Worm (Caenorhabditis elegans) whole organism, midembryonic: Measurements from ENCODE around the gene C11H1.7.

ENCODE experiments used
- T22C8.4 ChIP-seq: fragments of 200-800 bp; sonication (Bioruptor generic); IDR thresholded peaks from 2 replicates; pipeline ENCODE4 v1.3.6; 2022; ENCODE audit warnings: missing genetic modification characterization, missing compliant biosample characterization
- cog-1 ChIP-seq: sonication (generic microtip); optimal IDR thresholded peaks from 2 replicates; lab custom pipeline; 2016; ENCODE audit warnings: missing genetic modification characterization, missing compliant biosample characterization
- flt-1 ChIP-seq: fragments of 200-800 bp; sonication (Bioruptor generic); IDR thresholded peaks from 2 replicates; pipeline ENCODE4 v1.3.6; 2022; ENCODE audit warnings: missing genetic modification characterization, missing compliant biosample characterization
- klf-2 ChIP-seq: fragments of 200-800 bp; sonication (Bioruptor generic); conservative IDR thresholded peaks from 2 replicates; pipeline ENCODE4 v1.3.6; 2022; ENCODE audit warnings: missing genetic modification reagents, missing genetic modification characterization, missing compliant biosample characterization
- med-1 ChIP-seq: sonication (generic microtip); optimal IDR thresholded peaks from 2 replicates; lab custom pipeline; 2017; ENCODE audit warnings: missing genetic modification characterization, mild to moderate bottlenecking, missing compliant biosample characterization, antibody characterized with exemption, missing genetic modification reagents; ENCODE audit not compliant: insufficient read depth
- ref-1 ChIP-seq: fragments of 200-800 bp; sonication (Bioruptor generic); conservative IDR thresholded peaks from 2 replicates; pipeline ENCODE4 v1.3.6; 2022; ENCODE audit warnings: missing genetic modification reagents, missing genetic modification characterization, missing compliant biosample characterization
- tab-1 ChIP-seq: fragments of 200-800 bp; sonication (Bioruptor generic); IDR thresholded peaks from 2 replicates; pipeline ENCODE4 v1.3.6; 2022; ENCODE audit warnings: missing genetic modification characterization, missing compliant biosample characterization
- ztf-23 ChIP-seq: fragments of 200-800 bp; sonication (Bioruptor generic); IDR thresholded peaks from 2 replicates; pipeline ENCODE4 v1.3.6; 2022; ENCODE audit warnings: missing genetic modification reagents, missing genetic modification characterization, missing compliant biosample characterization
- ztf-29 ChIP-seq: fragments of 200-800 bp; sonication (Bioruptor generic); IDR thresholded peaks from 2 replicates; pipeline ENCODE4 v1.3.6; 2022; ENCODE audit warnings: missing genetic modification reagents, missing genetic modification characterization, missing compliant biosample characterization

The C11H1.7 gene

DNA sequence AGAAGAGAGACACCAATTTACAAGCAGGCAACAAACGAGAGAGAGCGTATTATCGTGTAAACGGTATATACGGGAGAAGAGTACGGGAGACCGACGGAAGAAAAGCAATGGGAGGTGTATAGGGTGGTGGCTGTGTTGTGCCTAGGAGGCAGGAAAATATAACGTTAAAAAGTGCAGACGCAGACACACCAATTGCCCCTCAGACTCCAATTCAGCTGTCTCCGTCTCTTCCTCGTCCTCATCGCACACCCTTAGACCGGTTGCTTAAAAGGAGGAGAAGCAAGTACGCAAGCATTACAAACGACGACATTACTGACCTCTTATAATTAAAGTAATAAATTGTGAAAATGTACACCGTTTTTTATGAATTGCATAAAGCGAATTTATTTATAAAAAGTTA, 14.8 kb upstream of the C11H1.7 start:
- no peak for TF ChIP-seq T22C8.4
- 0 out of 2 replicates have a peak, but pooled peaks have one; percentile 64 for TF ChIP-seq tab-1 (GFP tag; lab: Robert Waterston, UW)
- 0 out of 2 replicates have a peak, but pooled peaks have one; percentile 48 for TF ChIP-seq flt-1
- TF ChIP-seq cog-1 (tag; lab: Kevin White, UChicago): peak; percentile 79
- peak; percentile 44; the same call in 1 of the 2 replicates for TF ChIP-seq ztf-29 (GFP tag; lab: Robert Waterston, UW)
- no peak for TF ChIP-seq ref-1 (GFP tag; lab: Robert Waterston, UW)
- 0 out of 2 replicates have a peak, but pooled peaks have one; percentile 5 for TF ChIP-seq klf-2 (GFP tag; lab: Robert Waterston, UW)

ce11 chrX:14313627-14314026, 13.6 kb upstream of the C11H1.7 start, which contains the start of gene prx-1:
prx-1 (plus strand) TSS chrX:14313927.
- TF ChIP-seq cog-1 (tag; lab: Kevin White, UChicago) (no peak), med-1 (no peak), ref-1 (GFP tag; lab: Robert Waterston, UW) (no peak), tab-1 (GFP tag; lab: Robert Waterston, UW) (no peak), flt-1 (no peak), klf-2 (GFP tag; lab: Robert Waterston, UW) (no peak), ztf-23 (GFP tag; lab: Robert Waterston, UW) (no peak), T22C8.4 (no peak), ztf-29 (GFP tag; lab: Robert Waterston, UW) (no peak)

DNA sequence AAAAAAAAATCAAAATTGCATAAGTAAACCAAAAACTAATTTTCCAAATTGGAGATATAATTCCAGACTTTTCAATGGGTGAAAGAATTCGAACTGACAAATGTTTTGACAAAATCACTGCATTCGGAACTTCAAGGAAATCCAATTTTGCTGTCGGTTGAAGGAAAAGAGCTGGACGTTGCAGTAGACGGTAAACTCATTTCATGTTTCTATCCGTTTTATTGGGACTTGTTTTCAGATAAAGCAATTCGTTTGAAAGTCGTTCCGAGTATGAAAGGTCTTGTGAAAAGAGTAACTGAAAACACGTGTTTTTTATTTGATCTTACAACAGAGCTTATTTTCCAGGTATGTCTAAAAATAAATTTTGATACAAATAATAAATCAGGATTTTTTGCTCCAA, 11.1 kb upstream of the C11H1.7 start:
- TF ChIP-seq tab-1 (GFP tag; lab: Robert Waterston, UW) (no peak), flt-1 (no peak), cog-1 (tag; lab: Kevin White, UChicago) (no peak), med-1 (no peak), ref-1 (GFP tag; lab: Robert Waterston, UW) (no peak), ztf-23 (GFP tag; lab: Robert Waterston, UW) (no peak), T22C8.4 (no peak), ztf-29 (GFP tag; lab: Robert Waterston, UW) (no peak), klf-2 (GFP tag; lab: Robert Waterston, UW) (no peak)

DNA sequence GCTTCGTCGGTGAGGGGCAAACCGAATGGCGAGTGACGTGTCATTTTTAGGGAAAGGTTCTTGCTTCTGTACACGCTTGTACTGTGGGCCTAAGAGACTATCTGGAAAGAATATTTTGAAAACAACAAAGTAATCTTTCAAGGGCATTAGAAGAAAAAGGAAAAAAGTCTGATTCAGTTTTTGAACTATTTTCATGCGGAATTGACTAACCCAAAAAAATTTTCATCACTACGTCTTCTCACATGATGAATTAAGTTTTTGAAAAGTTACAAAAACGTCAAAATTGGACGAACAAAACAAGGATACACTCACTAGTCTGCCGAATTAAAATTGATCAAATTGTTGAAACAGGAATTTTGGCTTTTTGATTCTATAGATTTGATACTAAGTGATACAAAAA, 6.9 kb upstream of the C11H1.7 start, which contains the start of gene C11H1.9:
C11H1.9 (minus strand) TSS at position 101 of the 400 bp plus-strand sequence.
- TF ChIP-seq med-1 (no peak), ref-1 (GFP tag; lab: Robert Waterston, UW) (no peak), cog-1 (tag; lab: Kevin White, UChicago) (no peak), klf-2 (GFP tag; lab: Robert Waterston, UW) (no peak)

DNA sequence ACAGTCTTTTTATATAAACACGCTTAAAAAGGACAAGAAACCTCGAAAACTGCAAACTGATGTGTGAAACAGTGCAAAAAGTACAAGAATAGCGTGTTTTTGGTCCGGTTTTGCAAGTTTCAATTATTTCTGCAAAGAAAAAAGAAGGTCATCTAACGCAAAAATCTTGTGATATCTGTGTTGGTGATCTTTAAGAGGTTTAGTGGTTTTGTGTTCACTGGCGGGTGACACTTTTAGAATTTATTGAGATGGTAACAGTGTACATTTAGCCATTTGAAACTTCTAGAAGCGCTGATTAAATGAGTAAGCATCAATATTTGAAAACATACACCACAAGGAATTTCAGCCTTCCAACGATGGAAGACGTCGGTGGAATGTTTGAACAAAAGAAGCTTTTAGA, 4.4 kb upstream of the C11H1.7 start:
- TF ChIP-seq tab-1 (GFP tag; lab: Robert Waterston, UW) (no peak), ref-1 (GFP tag; lab: Robert Waterston, UW) (no peak), ztf-29 (GFP tag; lab: Robert Waterston, UW) (no peak), flt-1 (no peak), T22C8.4 (no peak), med-1 (no peak), ztf-23 (GFP tag; lab: Robert Waterston, UW) (no peak), cog-1 (tag; lab: Kevin White, UChicago) (no peak), klf-2 (GFP tag; lab: Robert Waterston, UW) (no peak)

ce11 chrX:14324289-14324688, 2.9 kb upstream of the C11H1.7 start:
- TF ChIP-seq flt-1 (no peak), cog-1 (tag; lab: Kevin White, UChicago) (no peak), med-1 (no peak), klf-2 (GFP tag; lab: Robert Waterston, UW) (no peak), tab-1 (GFP tag; lab: Robert Waterston, UW) (no peak), T22C8.4 (no peak), ztf-23 (GFP tag; lab: Robert Waterston, UW) (no peak), ref-1 (GFP tag; lab: Robert Waterston, UW) (no peak), ztf-29 (GFP tag; lab: Robert Waterston, UW) (no peak)

- TF ChIP-seq T22C8.4 (no peak), cog-1 (tag; lab: Kevin White, UChicago) (no peak)
Measured at ce11 chrX:14326578-14326977, 631 bp upstream of the C11H1.7 start.

DNA sequence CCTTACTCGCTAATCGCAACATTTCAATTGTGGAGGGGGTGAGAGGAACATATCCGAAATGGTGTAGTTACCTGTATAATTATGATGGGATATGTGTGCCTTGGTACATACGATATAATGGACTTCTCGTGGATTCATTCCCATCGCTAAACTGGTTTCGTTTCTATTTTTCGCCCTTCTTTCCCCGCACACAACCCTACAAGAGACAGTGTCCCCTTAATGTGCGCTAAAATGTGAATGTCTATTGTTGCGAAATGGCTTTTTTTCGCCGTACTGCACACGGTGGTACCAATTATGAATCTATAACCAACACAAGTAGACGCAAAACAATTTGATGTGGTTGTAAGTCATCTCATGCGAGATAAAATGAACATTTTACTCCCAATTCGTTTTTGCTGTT, 2.1 kb downstream of the C11H1.7 start:
- TF ChIP-seq klf-2 (GFP tag; lab: Robert Waterston, UW) (no peak), tab-1 (GFP tag; lab: Robert Waterston, UW) (no peak), med-1 (no peak), T22C8.4 (no peak), flt-1 (no peak), cog-1 (tag; lab: Kevin White, UChicago) (no peak), ref-1 (GFP tag; lab: Robert Waterston, UW) (no peak), ztf-29 (GFP tag; lab: Robert Waterston, UW) (no peak), ztf-23 (GFP tag; lab: Robert Waterston, UW) (no peak)

DNA sequence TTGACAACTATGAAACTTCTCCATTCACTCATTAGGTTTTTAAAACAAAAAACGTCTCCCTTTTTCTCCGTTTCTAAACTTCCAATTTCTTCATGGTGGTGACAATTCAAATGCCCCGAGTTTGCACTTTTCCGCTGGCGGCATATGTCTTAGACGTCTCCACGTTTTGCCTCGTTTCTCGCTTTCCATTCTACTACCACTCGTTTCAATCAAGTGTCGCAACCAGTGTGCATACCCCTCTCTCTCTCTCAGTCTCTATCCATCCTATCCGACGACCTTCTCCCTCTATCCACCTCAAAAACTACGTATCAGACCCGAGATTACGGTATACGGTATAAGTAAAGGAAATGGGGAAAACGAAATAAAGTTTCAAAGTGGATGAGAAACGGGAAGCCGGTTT, 6.9 kb downstream of the C11H1.7 start:
- TF ChIP-seq klf-2 (GFP tag; lab: Robert Waterston, UW) (no peak), tab-1 (GFP tag; lab: Robert Waterston, UW) (no peak), med-1 (no peak), ztf-23 (GFP tag; lab: Robert Waterston, UW) (no peak), flt-1 (no peak), ref-1 (GFP tag; lab: Robert Waterston, UW) (no peak), ztf-29 (GFP tag; lab: Robert Waterston, UW) (no peak)

DNA sequence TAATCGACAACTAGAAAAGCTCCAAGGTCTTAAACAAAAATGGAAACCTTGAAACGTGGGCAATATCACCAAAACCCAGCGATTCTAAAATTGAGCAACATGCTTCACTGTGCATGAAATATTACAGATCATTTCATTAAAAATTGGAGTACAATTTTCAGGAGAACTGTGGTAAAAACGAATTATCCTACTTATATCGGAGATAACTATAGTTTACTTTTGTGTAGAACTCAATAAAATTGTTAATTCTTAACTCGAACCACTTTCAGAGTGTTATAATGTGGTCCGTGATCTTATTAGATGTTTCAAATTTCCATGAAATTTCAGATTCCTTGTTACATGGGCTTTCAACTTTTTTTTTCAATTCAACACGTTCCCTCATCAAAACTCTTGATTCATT, 8.0 kb downstream of the C11H1.7 start, which contains the start of gene K04G11.1:
K04G11.1 (plus strand) TSS at position 301 of the 400 bp plus-strand sequence.
- TF ChIP-seq med-1: no peak

DNA sequence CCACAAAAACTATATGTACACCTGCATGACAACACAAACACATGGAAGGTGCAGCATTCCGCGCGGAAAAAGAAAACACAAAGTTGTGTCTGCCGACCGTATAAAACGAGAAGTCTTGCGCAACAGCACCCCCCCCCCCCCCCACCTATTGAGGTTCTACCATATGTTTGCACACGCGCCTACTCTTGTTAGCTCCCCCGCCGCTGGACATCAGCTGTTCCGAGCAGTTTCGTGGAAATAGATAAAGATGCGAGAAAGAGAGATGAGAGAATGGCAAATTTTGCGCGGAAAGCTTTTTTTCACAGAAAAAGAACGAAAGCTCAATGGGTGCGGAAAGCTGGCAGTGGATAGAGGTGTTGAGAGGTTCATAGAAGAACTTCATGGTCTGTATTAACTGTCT, 8.4 kb downstream of the C11H1.7 start:
- TF ChIP-seq ref-1 (GFP tag; lab: Robert Waterston, UW): no peak
